Fruit fly (Drosophila melanogaster): ENCODE data around the gene CG42554.

- TF ChIP-seq CG8478 (optimal IDR thresholded peaks at IDR 0.05) (no peak), CTCF (optimal IDR thresholded peaks at IDR 0.05) (no peak)
Observed at dm6 chr3L:811816-812215, 23.7 kb upstream of the CG42554 start.

All from S2 (cell line).